Worm (Caenorhabditis elegans) whole organism, L2 larva: ENCODE measurements around the gene hsp-4.

Experiments used
- ceh-82 ChIP-seq: fragments of 150-350 bp; optimal IDR thresholded peaks from 2 replicates; lab custom pipeline; 2014; ENCODE audit warnings: missing biosample characterization, missing genetic modification characterization
- nhr-25 ChIP-seq: fragments of 150-350 bp; sonication (generic microtip); optimal IDR thresholded peaks from 3 replicates; lab custom pipeline; 2014; ENCODE audit warnings: missing biosample characterization, missing genetic modification characterization
- unc-39 ChIP-seq: fragments of 150-350 bp; optimal IDR thresholded peaks from 2 replicates; lab custom pipeline; 2014; ENCODE audit warnings: missing biosample characterization, missing genetic modification characterization

- TF ChIP-seq unc-39 (no peak), ceh-82 (no peak), nhr-25 (tag; lab: Kevin White, UChicago) (no peak)
Measured at ce11 chrII:7356773-7357172, 4.3 kb upstream of the hsp-4 start.
